Fruit fly (Drosophila melanogaster): ENCODE results near the gene CG31142.

Gene CG31142

DNA sequence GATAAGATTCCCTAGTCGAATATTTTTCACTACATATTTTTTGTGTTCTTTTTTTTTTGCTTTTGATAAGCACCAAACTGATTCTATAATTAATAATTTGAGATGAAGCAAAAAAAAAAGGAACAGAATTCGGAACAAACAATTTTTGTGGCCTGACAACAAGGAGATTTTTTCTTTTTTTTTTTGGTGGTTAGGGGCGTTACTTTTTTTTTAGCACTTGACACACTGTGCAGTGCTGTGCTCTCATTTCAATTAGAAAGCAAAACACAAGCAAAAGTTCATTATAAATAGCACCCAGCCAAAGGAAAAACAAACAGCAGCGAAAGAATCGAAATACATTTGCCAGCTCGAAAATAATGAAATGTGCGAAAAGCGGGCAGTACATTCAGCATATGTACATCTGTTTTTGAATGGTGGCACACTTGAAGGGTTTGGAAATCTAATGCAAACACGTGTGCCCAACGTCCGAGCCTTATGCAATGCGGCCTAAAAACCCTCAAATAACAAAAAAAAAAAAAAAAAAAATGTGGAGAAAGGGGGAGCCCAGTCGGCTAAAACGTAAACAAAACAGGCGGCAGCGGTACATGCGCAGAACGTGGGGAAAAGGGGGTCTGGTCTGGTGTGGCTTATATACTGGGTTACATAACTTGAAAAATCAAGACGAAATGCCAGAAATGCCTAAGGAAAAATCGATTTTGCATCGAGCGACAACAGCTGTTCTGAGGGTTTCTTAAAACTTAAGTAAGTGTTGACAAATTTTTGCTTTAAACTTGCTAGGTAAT is 12.8 kb downstream of the CG31142 start (continued):
- TF ChIP-seq sqz (GFP tag; optimal IDR thresholded peaks at IDR 0.05) = peak; percentile 44
- TF ChIP-seq CG15479 (GFP tag; optimal IDR thresholded peaks at IDR 0.05) = no peak
- no peak for TF ChIP-seq Hr78 (GFP tag; optimal IDR thresholded peaks at IDR 0.05)
- no peak for TF ChIP-seq CG7987 (GFP tag; optimal IDR thresholded peaks at IDR 0.05)
- TF ChIP-seq CG31365 (tag; optimal IDR thresholded peaks at IDR 0.05) = no peak
- no peak for TF ChIP-seq dati (GFP tag; IDR thresholded peaks at IDR 0.05)
- no peak for TF ChIP-seq danr (GFP tag; IDR thresholded peaks at IDR 0.05)
- TF ChIP-seq nau (GFP tag; optimal IDR thresholded peaks at IDR 0.05) = peak; percentile 7
- no peak for TF ChIP-seq CG10462 (GFP tag; optimal IDR thresholded peaks at IDR 0.05)
- no peak for TF ChIP-seq toy (GFP tag; IDR thresholded peaks at IDR 0.05)
- TF ChIP-seq fd102C (GFP tag; optimal IDR thresholded peaks at IDR 0.05) = no peak
- TF ChIP-seq CG8359 (GFP tag; optimal IDR thresholded peaks at IDR 0.05; ENCODE audit: borderline replicate concordance) = no peak
- TF ChIP-seq TFAM (GFP tag; optimal IDR thresholded peaks at IDR 0.05) = no peak
- TF ChIP-seq CG8281 (tag; optimal IDR thresholded peaks at IDR 0.05) = no peak
- TF ChIP-seq CG17829 (tag; optimal IDR thresholded peaks at IDR 0.05) = no peak
- no peak for TF ChIP-seq stwl (tag; optimal IDR thresholded peaks at IDR 0.05)
- TF ChIP-seq MTF-1 (GFP tag; optimal IDR thresholded peaks at IDR 0.05; ENCODE audit: borderline replicate concordance) = no peak
- TF ChIP-seq CG18262 (tag; optimal IDR thresholded peaks at IDR 0.05) = peak; percentile 19
- no peak for TF ChIP-seq corto (GFP tag; optimal IDR thresholded peaks at IDR 0.05)
- no peak for TF ChIP-seq CG30020 (tag; optimal IDR thresholded peaks at IDR 0.05)
- 0 out of 2 replicates have a peak, but pooled peaks have one; percentile 9 for TF ChIP-seq H2.0 (GFP tag; IDR thresholded peaks at IDR 0.05)
- TF ChIP-seq NK7.1 (GFP tag; optimal IDR thresholded peaks at IDR 0.05) = peak; percentile 2
- peak; percentile 8 for TF ChIP-seq fd96Cb (tag; optimal IDR thresholded peaks at IDR 0.05)
- no peak for TF ChIP-seq CG7357 (GFP tag; IDR thresholded peaks at IDR 0.05)
- no peak for TF ChIP-seq pita (GFP tag; optimal IDR thresholded peaks at IDR 0.05)
- peak; percentile 31 for TF ChIP-seq twi (tag; optimal IDR thresholded peaks at IDR 0.05)
- 0 out of 3 replicates have a peak, but pooled peaks have one; percentile 34 for TF ChIP-seq Optix (GFP tag; IDR thresholded peaks at IDR 0.05)
- peak; percentile 61; the same call in 1 of the 2 replicates for TF ChIP-seq lmd (GFP tag; IDR thresholded peaks at IDR 0.05)
- TF ChIP-seq seq (GFP tag; IDR thresholded peaks at IDR 0.05) = peak; percentile 29; the same call in 1 of the 2 replicates
- peak; percentile 25 for TF ChIP-seq CG1602 (GFP tag; optimal IDR thresholded peaks at IDR 0.05)
- no peak for TF ChIP-seq MBD-R2 (GFP tag; IDR thresholded peaks at IDR 0.05)
- TF ChIP-seq Max (GFP tag; optimal IDR thresholded peaks at IDR 0.05) = no peak
- TF ChIP-seq emc (GFP tag; optimal IDR thresholded peaks at IDR 0.05) = no peak
- TF ChIP-seq dimm (GFP tag; IDR thresholded peaks at IDR 0.05) = no peak
- no peak for TF ChIP-seq zen (tag; optimal IDR thresholded peaks at IDR 0.05)
- peak; percentile 40; the same call in 1 of the 2 replicates for TF ChIP-seq ttk (GFP tag; IDR thresholded peaks at IDR 0.05)
- TF ChIP-seq Blimp-1 (GFP tag; optimal IDR thresholded peaks at IDR 0.05) = peak; percentile 27
- TF ChIP-seq zfh1 (GFP tag; IDR thresholded peaks at IDR 0.05) = 0 out of 3 replicates have a peak, but pooled peaks have one; percentile 40
- TF ChIP-seq CG14050 (GFP tag; IDR thresholded peaks at IDR 0.05) = no peak
- no peak for TF ChIP-seq z (GFP tag; IDR thresholded peaks at IDR 0.05)
- TF ChIP-seq Bgb (GFP tag; IDR thresholded peaks at IDR 0.05; ENCODE audit: partially characterized antibody) = no peak
- peak; percentile 62 for TF ChIP-seq HLH3B (GFP tag; IDR thresholded peaks at IDR 0.05)
- TF ChIP-seq Side (GFP tag; optimal IDR thresholded peaks at IDR 0.05) = peak; percentile 13
- no peak for TF ChIP-seq salm (tag; optimal IDR thresholded peaks at IDR 0.05)
- peak; percentile 30 for TF ChIP-seq ERR (GFP tag; optimal IDR thresholded peaks at IDR 0.05)
- peak; percentile 15 for TF ChIP-seq grau (tag; optimal IDR thresholded peaks at IDR 0.05)
- TF ChIP-seq HLHmδ (GFP tag; optimal IDR thresholded peaks at IDR 0.05) = no peak
- no peak for TF ChIP-seq Deaf1 (tag; optimal IDR thresholded peaks at IDR 0.05)
- TF ChIP-seq cato (GFP tag; optimal IDR thresholded peaks at IDR 0.05; ENCODE audit: borderline replicate concordance) = no peak

Data from whole organism, embryonic.